Worm (Caenorhabditis elegans) whole organism, L3 larva: ENCODE data around the gene srsx-25.

Source experiments
- ceh-82 ChIP-seq: fragments of 150-350 bp; optimal IDR thresholded peaks from 2 replicates; lab custom pipeline; 2014; ENCODE audit warnings: missing biosample characterization, missing genetic modification characterization
- elt-1 ChIP-seq: fragments of 150-350 bp; optimal IDR thresholded peaks from 2 replicates; lab custom pipeline; 2014; ENCODE audit warnings: missing biosample characterization, missing genetic modification characterization
- fkh-10 ChIP-seq: sonication (generic microtip); optimal IDR thresholded peaks from 2 replicates; lab custom pipeline; 2017; ENCODE audit warnings: missing biosample characterization, missing genetic modification reagents, missing genetic modification characterization
- fos-1 ChIP-seq: fragments of 150-350 bp; optimal IDR thresholded peaks from 2 replicates; lab custom pipeline; 2014; ENCODE audit warnings: missing biosample characterization, missing genetic modification characterization
- jun-1 ChIP-seq: fragments of 150-350 bp; optimal IDR thresholded peaks from 2 replicates; lab custom pipeline; 2014; ENCODE audit warnings: missing biosample characterization, missing genetic modification reagents, missing genetic modification characterization
- nfya-1 ChIP-seq: sonication (generic microtip); optimal IDR thresholded peaks from 2 replicates; lab custom pipeline; 2017; ENCODE audit warnings: missing genetic modification characterization, mild to moderate bottlenecking, missing compliant biosample characterization, antibody characterized with exemption, moderate library complexity; ENCODE audit not compliant: insufficient read depth
- nhr-11 ChIP-seq: fragments of 150-350 bp; optimal IDR thresholded peaks from 2 replicates; lab custom pipeline; 2014; ENCODE audit warnings: missing biosample characterization, missing genetic modification characterization
- nhr-237 ChIP-seq: fragments of 150-350 bp; optimal IDR thresholded peaks from 2 replicates; lab custom pipeline; 2014; ENCODE audit warnings: missing biosample characterization, missing genetic modification characterization
- nhr-28 ChIP-seq: fragments of 150-350 bp; optimal IDR thresholded peaks from 2 replicates; lab custom pipeline; 2014; ENCODE audit warnings: missing biosample characterization, missing genetic modification characterization
- zag-1 ChIP-seq: fragments of 150-350 bp; optimal IDR thresholded peaks from 2 replicates; lab custom pipeline; 2014; ENCODE audit warnings: missing biosample characterization, missing genetic modification characterization
- ztf-11 ChIP-seq: fragments of 150-350 bp; optimal IDR thresholded peaks from 2 replicates; lab custom pipeline; 2014; ENCODE audit warnings: missing biosample characterization, missing genetic modification characterization

DNA sequence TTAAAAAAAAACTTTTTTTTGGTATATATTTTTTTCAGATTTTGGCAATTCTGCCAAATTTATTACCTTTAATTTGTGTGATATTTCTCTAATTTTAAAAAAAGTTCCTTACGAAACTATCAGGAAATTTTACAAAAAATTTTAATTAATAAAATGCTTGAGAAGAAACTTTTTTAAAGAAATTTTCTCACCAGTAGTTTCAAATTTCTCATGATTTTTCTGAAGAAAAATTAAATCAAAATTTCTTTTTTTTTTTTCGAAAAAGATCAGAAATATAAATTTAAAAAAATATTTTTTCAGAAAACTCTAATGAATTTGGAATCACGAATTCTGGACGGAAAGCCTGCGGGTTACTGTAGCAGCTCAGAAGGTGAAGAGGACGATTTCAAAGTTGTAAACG is 12.7 kb downstream of the srsx-25 start, which contains the start of gene mau-8:
- TF ChIP-seq fos-1 = no peak
- TF ChIP-seq nhr-11 (tag; lab: Kevin White, UChicago) = no peak
- TF ChIP-seq ceh-82 (tag; lab: Kevin White, UChicago) = no peak
- no peak for TF ChIP-seq nfya-1 (tag; lab: Kevin White, UChicago)
- TF ChIP-seq fkh-10 (GFP tag; lab: Kevin White, UChicago) = no peak
- no peak for TF ChIP-seq jun-1 (tag; lab: Kevin White, UChicago)
- TF ChIP-seq elt-1 (tag; lab: Kevin White, UChicago) = no peak
- TF ChIP-seq nhr-28 (tag; lab: Kevin White, UChicago) = no peak
- TF ChIP-seq zag-1 (tag; lab: Kevin White, UChicago) = no peak
- no peak for TF ChIP-seq ztf-11
- TF ChIP-seq nhr-237 (tag; lab: Kevin White, UChicago) = no peak
